Worm (Caenorhabditis elegans): ENCODE measurements around the gene ins-11.

DNA sequence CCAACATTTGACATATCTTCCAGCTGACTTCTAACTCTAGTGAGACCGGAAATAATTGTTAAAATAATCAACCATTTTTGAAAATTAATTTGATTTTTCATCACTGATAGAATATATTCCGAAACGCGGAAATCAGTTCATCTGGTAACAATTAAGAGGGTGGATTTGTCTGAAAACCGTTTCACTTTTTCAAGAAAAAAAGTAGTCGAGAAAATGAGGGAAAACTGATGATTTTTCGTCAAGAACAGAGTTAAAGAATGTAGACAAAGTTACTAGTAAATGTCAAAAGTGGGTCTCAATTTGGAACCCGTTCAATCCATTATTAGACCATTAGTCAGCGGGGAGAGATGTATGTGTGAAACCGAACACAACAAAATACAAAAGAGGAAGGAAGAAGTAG is 46.7 kb downstream of the ins-11 start, which contains the start of gene C17G10.6:
- TF ChIP-seq blmp-1 (tag; optimal IDR thresholded peaks at IDR 0.05) (no peak), ama-1 (optimal IDR thresholded peaks at IDR 0.05) (no peak), fos-1 (tag; optimal IDR thresholded peaks at IDR 0.05) (no peak), ceh-8 (GFP tag; optimal IDR thresholded peaks at IDR 0.05) (no peak), rnt-1 (tag; optimal IDR thresholded peaks at IDR 0.05) (no peak), dsc-1 (tag; optimal IDR thresholded peaks at IDR 0.05) (no peak), ztf-4 (tag; optimal IDR thresholded peaks at IDR 0.05) (no peak), lin-39 (tag; optimal IDR thresholded peaks at IDR 0.05) (no peak), unc-86 (tag; optimal IDR thresholded peaks at IDR 0.05) (no peak), unc-130 (tag; optimal IDR thresholded peaks at IDR 0.05) (no peak), ceh-82 (tag; optimal IDR thresholded peaks at IDR 0.05) (no peak)

All from whole organism, L1 larva.